Worm (Caenorhabditis elegans): ENCODE data around the gene T04C12.33.
A peak's percentile ranks its signal among the peaks of the same experiment; 100 is the strongest.

The T04C12.33 gene

ce11 chrV:11033241-11033640, 18.8 kb upstream of the T04C12.33 start:
- TF ChIP-seq W03F9.2 (tag; optimal IDR thresholded peaks at IDR 0.05) (no peak), him-1 (tag; optimal IDR thresholded peaks at IDR 0.05) (no peak), dao-5 (tag; optimal IDR thresholded peaks at IDR 0.05) (no peak)

- TF ChIP-seq dao-5 (tag; optimal IDR thresholded peaks at IDR 0.05): no peak
- no peak for TF ChIP-seq W03F9.2 (tag; optimal IDR thresholded peaks at IDR 0.05)
- no peak for TF ChIP-seq him-1 (tag; optimal IDR thresholded peaks at IDR 0.05)
Measured at ce11 chrV:11034748-11035147, 17.3 kb upstream of the T04C12.33 start, which contains the start of gene pptr-2. Gene pptr-2, minus strand, starts transcription at chrV:11034931.

ce11 chrV:11039379-11039954, 12.6 kb upstream of the T04C12.33 start, which contains the start of gene pak-2:
Gene pak-2, minus strand, starts transcription at chrV:11039429.
- TF ChIP-seq W03F9.2 (tag; optimal IDR thresholded peaks at IDR 0.05) (peak; percentile 52), dao-5 (tag; optimal IDR thresholded peaks at IDR 0.05) (no peak), him-1 (tag; optimal IDR thresholded peaks at IDR 0.05) (peak; percentile 55)

ce11 chrV:11040020-11040419, 12.0 kb upstream of the T04C12.33 start, which contains the start of gene C45B11.9:
Gene C45B11.9, plus strand, starts transcription at chrV:11040320.
- no peak for TF ChIP-seq dao-5 (tag; optimal IDR thresholded peaks at IDR 0.05)
- TF ChIP-seq him-1 (tag; optimal IDR thresholded peaks at IDR 0.05): no peak

ce11 chrV:11040473-11040872, 11.5 kb upstream of the T04C12.33 start, which contains the start of gene C45B11.8:
Gene C45B11.8, plus strand, starts transcription at chrV:11040773.
- TF ChIP-seq dao-5 (tag; optimal IDR thresholded peaks at IDR 0.05): no peak

- TF ChIP-seq him-1 (tag; optimal IDR thresholded peaks at IDR 0.05) (no peak), dao-5 (tag; optimal IDR thresholded peaks at IDR 0.05) (no peak), W03F9.2 (tag; optimal IDR thresholded peaks at IDR 0.05) (no peak)
Measured at ce11 chrV:11041499-11041898, 10.5 kb upstream of the T04C12.33 start, which contains the start of gene C45B11.5. Gene C45B11.5, plus strand, starts transcription at chrV:11041799.

- TF ChIP-seq dao-5 (tag; optimal IDR thresholded peaks at IDR 0.05): no peak
- TF ChIP-seq him-1 (tag; optimal IDR thresholded peaks at IDR 0.05): no peak
- no peak for TF ChIP-seq W03F9.2 (tag; optimal IDR thresholded peaks at IDR 0.05)
Measured at ce11 chrV:11042538-11042937, 9.5 kb upstream of the T04C12.33 start, which contains the start of gene C45B11.2. Gene C45B11.2, plus strand, starts transcription at chrV:11042710.

ce11 chrV:11043767-11044166, 8.3 kb upstream of the T04C12.33 start, which contains the start of gene C45B11.6:
Gene C45B11.6, plus strand, starts transcription at chrV:11044067.
- TF ChIP-seq dao-5 (tag; optimal IDR thresholded peaks at IDR 0.05): no peak
- no peak for TF ChIP-seq W03F9.2 (tag; optimal IDR thresholded peaks at IDR 0.05)
- no peak for TF ChIP-seq him-1 (tag; optimal IDR thresholded peaks at IDR 0.05)

- TF ChIP-seq dao-5 (tag; optimal IDR thresholded peaks at IDR 0.05): no peak
- no peak for TF ChIP-seq W03F9.2 (tag; optimal IDR thresholded peaks at IDR 0.05)
- no peak for TF ChIP-seq him-1 (tag; optimal IDR thresholded peaks at IDR 0.05)
Measured at ce11 chrV:11046730-11047129, 5.3 kb upstream of the T04C12.33 start, which contains the start of gene dhs-18. Gene dhs-18, minus strand, starts transcription at chrV:11046833.

ce11 chrV:11048678-11049077, 3.3 kb upstream of the T04C12.33 start, which contains the start of gene srh-74:
Gene srh-74, minus strand, starts transcription at chrV:11048778.
- TF ChIP-seq W03F9.2 (tag; optimal IDR thresholded peaks at IDR 0.05) (no peak), dao-5 (tag; optimal IDR thresholded peaks at IDR 0.05) (no peak), him-1 (tag; optimal IDR thresholded peaks at IDR 0.05) (no peak)

ce11 chrV:11053827-11054226, 1.8 kb downstream of the T04C12.33 start, which contains the start of gene T04C12.7:
Gene T04C12.7, plus strand, starts transcription at chrV:11054127.
- TF ChIP-seq him-1 (tag; optimal IDR thresholded peaks at IDR 0.05) (no peak), dao-5 (tag; optimal IDR thresholded peaks at IDR 0.05) (no peak), W03F9.2 (tag; optimal IDR thresholded peaks at IDR 0.05) (no peak)

- TF ChIP-seq dao-5 (tag; optimal IDR thresholded peaks at IDR 0.05) (no peak), W03F9.2 (tag; optimal IDR thresholded peaks at IDR 0.05) (no peak), him-1 (tag; optimal IDR thresholded peaks at IDR 0.05) (no peak)
Measured at ce11 chrV:11056484-11056883, 4.5 kb downstream of the T04C12.33 start.

ce11 chrV:11057043-11057442, 5.0 kb downstream of the T04C12.33 start, which contains the start of gene srh-75:
Gene srh-75, minus strand, starts transcription at chrV:11057143.
- TF ChIP-seq him-1 (tag; optimal IDR thresholded peaks at IDR 0.05): no peak
- no peak for TF ChIP-seq dao-5 (tag; optimal IDR thresholded peaks at IDR 0.05)
- no peak for TF ChIP-seq W03F9.2 (tag; optimal IDR thresholded peaks at IDR 0.05)

- no peak for TF ChIP-seq him-1 (tag; optimal IDR thresholded peaks at IDR 0.05)
- no peak for TF ChIP-seq W03F9.2 (tag; optimal IDR thresholded peaks at IDR 0.05)
- TF ChIP-seq dao-5 (tag; optimal IDR thresholded peaks at IDR 0.05): no peak
Measured at ce11 chrV:11059180-11059579, 7.2 kb downstream of the T04C12.33 start, which contains the start of gene T04C12.1. Gene T04C12.1, minus strand, starts transcription at chrV:11059269.

All from whole organism, L4/young adult.